Worm (Caenorhabditis elegans): ENCODE data around the gene ubxn-2.

The ubxn-2 gene

DNA sequence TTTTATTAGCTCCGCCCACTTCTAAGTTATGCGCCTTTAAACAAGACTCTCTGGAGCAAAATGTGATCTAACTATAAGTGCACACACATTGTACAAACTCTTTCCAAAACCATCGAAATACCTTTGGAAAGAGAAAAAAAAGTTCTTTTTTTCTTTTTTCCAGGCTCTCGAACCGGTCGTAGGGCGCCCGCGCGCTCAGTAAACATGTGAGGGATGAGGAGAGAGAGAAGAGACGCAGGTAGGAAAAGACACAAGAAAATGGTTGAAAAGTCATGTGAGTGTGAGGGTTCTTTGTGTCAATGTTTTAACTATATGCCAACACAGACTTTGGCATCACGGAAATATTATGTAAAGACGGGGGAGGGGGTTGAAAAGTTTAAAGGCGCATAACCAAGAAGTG is 48.9 kb upstream of the ubxn-2 start (continued):
- TF ChIP-seq aly-2 (tag; optimal IDR thresholded peaks at IDR 0.05), result no peak
- peak; percentile 28 for TF ChIP-seq dpl-1 (GFP tag; optimal IDR thresholded peaks at IDR 0.05)
- TF ChIP-seq tra-1 (GFP tag; IDR thresholded peaks at IDR 0.05), result no peak
- peak; percentile 9 for TF ChIP-seq T20F7.1 (GFP tag; optimal IDR thresholded peaks at IDR 0.05)
- TF ChIP-seq lim-7 (GFP tag; IDR thresholded peaks at IDR 0.05), result no peak
- TF ChIP-seq jun-1 (tag; optimal IDR thresholded peaks at IDR 0.05), result no peak
- no peak for TF ChIP-seq saeg-2 (GFP tag; IDR thresholded peaks at IDR 0.05)
- TF ChIP-seq lin-15B (tag; optimal IDR thresholded peaks at IDR 0.05), result no peak
- 0 out of 2 replicates have a peak, but pooled peaks have one; percentile 9 for TF ChIP-seq zip-11 (GFP tag; IDR thresholded peaks at IDR 0.05)
- TF ChIP-seq nhr-237 (tag; optimal IDR thresholded peaks at IDR 0.05), result no peak
- no peak for TF ChIP-seq ZK546.5 (tag; optimal IDR thresholded peaks at IDR 0.05)
- no peak for TF ChIP-seq unc-130 (GFP tag; optimal IDR thresholded peaks at IDR 0.05)
- no peak for TF ChIP-seq madf-5 (GFP tag; IDR thresholded peaks at IDR 0.05)
- no peak for TF ChIP-seq ceh-62 (tag; optimal IDR thresholded peaks at IDR 0.05)
- peak; percentile 39 for TF ChIP-seq spr-1 (tag; optimal IDR thresholded peaks at IDR 0.05)
- TF ChIP-seq nhr-11 (tag; optimal IDR thresholded peaks at IDR 0.05), result peak; percentile 66
- peak; percentile 31; the same call in 1 of the 2 replicates for TF ChIP-seq set-16 (GFP tag; IDR thresholded peaks at IDR 0.05)
- no peak for TF ChIP-seq vab-7 (GFP tag; IDR thresholded peaks at IDR 0.05)
- no peak for TF ChIP-seq zfp-2 (tag; optimal IDR thresholded peaks at IDR 0.05)
- TF ChIP-seq nhr-10 (tag; optimal IDR thresholded peaks at IDR 0.05), result peak; percentile 53
- TF ChIP-seq daf-19 (GFP tag; conservative IDR thresholded peaks at IDR 0.05), result no peak
- TF ChIP-seq fkh-10 (GFP tag; optimal IDR thresholded peaks at IDR 0.05), result no peak
- TF ChIP-seq lir-3 (tag; optimal IDR thresholded peaks at IDR 0.05), result no peak
- TF ChIP-seq egl-43 (GFP tag; IDR thresholded peaks at IDR 0.05), result peak; percentile 57; the same call in 1 of the 2 replicates
- no peak for TF ChIP-seq F44E2.7 (GFP tag; IDR thresholded peaks at IDR 0.05)
- TF ChIP-seq fos-1 (tag; optimal IDR thresholded peaks at IDR 0.05), result no peak
- TF ChIP-seq T26A8.4 (GFP tag; IDR thresholded peaks at IDR 0.05), result peak; percentile 64
- TF ChIP-seq ceh-32 (tag; optimal IDR thresholded peaks at IDR 0.05; ENCODE audit: poor library complexity), result no peak
- no peak for TF ChIP-seq egl-27 (tag; optimal IDR thresholded peaks at IDR 0.05)
- no peak for TF ChIP-seq nhr-41 (GFP tag; IDR thresholded peaks at IDR 0.05)
- TF ChIP-seq rbr-2 (tag; optimal IDR thresholded peaks at IDR 0.05), result peak; percentile 52

DNA sequence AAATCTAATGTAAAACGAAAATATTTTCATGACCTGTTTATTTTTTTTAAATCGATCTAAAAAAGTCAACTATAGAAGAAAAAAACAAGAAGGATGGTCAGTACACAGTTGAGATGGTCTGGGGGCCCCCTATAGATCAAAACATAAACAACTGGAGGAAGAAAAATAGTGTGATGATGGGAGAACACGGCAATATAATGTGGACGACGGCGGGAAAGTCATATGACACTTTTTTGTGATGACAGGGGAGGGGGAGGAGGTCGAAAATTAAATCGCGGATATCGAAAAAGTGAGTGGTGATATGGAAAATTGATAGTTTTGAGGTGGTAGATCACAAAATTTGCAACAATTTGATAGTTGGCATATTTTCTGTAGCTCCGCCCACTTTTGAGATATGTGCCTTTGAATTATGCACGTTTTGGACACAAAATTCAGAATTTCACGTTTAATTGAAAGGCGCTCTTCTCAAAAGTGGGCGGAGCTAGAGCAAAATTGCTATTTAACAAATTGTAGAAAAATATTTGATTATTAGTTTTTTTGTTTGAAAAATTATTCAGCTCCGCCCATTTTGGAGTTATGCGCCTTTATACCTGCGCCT is 47.9 kb upstream of the ubxn-2 start:
- no peak for TF ChIP-seq nhr-10 (tag; optimal IDR thresholded peaks at IDR 0.05)
- TF ChIP-seq lin-38 (GFP tag; IDR thresholded peaks at IDR 0.05), result no peak
- TF ChIP-seq mes-2 (tag; optimal IDR thresholded peaks at IDR 0.05; ENCODE audit: poor library complexity, severe bottlenecking), result no peak
- no peak for TF ChIP-seq F10B5.3 (tag; optimal IDR thresholded peaks at IDR 0.05)
- TF ChIP-seq nhr-76 (tag; optimal IDR thresholded peaks at IDR 0.05), result no peak
- TF ChIP-seq Y48G9A.11 (GFP tag; IDR thresholded peaks at IDR 0.05), result no peak
- no peak for TF ChIP-seq lin-1 (GFP tag; IDR thresholded peaks at IDR 0.05)
- no peak for TF ChIP-seq T26A8.4 (GFP tag; IDR thresholded peaks at IDR 0.05)
- TF ChIP-seq dve-1 (tag; optimal IDR thresholded peaks at IDR 0.05; ENCODE audit: insufficient read depth), result peak; percentile 32
- no peak for TF ChIP-seq zfp-2 (tag; optimal IDR thresholded peaks at IDR 0.05)
- TF ChIP-seq tra-1 (GFP tag; IDR thresholded peaks at IDR 0.05), result no peak
- no peak for TF ChIP-seq mxl-3 (GFP tag; optimal IDR thresholded peaks at IDR 0.05)
- no peak for TF ChIP-seq lin-39 (tag; optimal IDR thresholded peaks at IDR 0.05)
- TF ChIP-seq saeg-2 (GFP tag; IDR thresholded peaks at IDR 0.05), result no peak
- TF ChIP-seq unc-130 (GFP tag; optimal IDR thresholded peaks at IDR 0.05), result no peak
- TF ChIP-seq D1046.2 (GFP tag; IDR thresholded peaks at IDR 0.05), result no peak
- TF ChIP-seq zip-11 (GFP tag; IDR thresholded peaks at IDR 0.05), result no peak
- no peak for TF ChIP-seq jun-1 (tag; optimal IDR thresholded peaks at IDR 0.05)
- TF ChIP-seq unc-39 (tag; optimal IDR thresholded peaks at IDR 0.05), result no peak
- no peak for TF ChIP-seq ZK337.2 (GFP tag; IDR thresholded peaks at IDR 0.05)
- TF ChIP-seq pqm-1 (tag; optimal IDR thresholded peaks at IDR 0.05), result no peak
- peak; percentile 48 for TF ChIP-seq hlh-11 (tag; optimal IDR thresholded peaks at IDR 0.05)
- no peak for TF ChIP-seq hif-1 (tag; optimal IDR thresholded peaks at IDR 0.05)
- no peak for TF ChIP-seq pha-4 (GFP tag; IDR thresholded peaks at IDR 0.05)
- TF ChIP-seq pha-4 (tag; optimal IDR thresholded peaks at IDR 0.05), result peak; percentile 28
- no peak for TF ChIP-seq lir-3 (tag; optimal IDR thresholded peaks at IDR 0.05)
- TF ChIP-seq egl-27 (tag; optimal IDR thresholded peaks at IDR 0.05), result no peak
- TF ChIP-seq lim-7 (GFP tag; IDR thresholded peaks at IDR 0.05), result no peak
- no peak for TF ChIP-seq nhr-111 (GFP tag; optimal IDR thresholded peaks at IDR 0.05)
- no peak for TF ChIP-seq ceh-62 (tag; optimal IDR thresholded peaks at IDR 0.05)
- TF ChIP-seq ceh-32 (tag; optimal IDR thresholded peaks at IDR 0.05; ENCODE audit: poor library complexity), result no peak
